Worm (Caenorhabditis elegans) whole organism, midembryonic: Measurements from ENCODE around the gene cyp-33C8.

Experiments
- T22C8.4 ChIP-seq: fragments of 200-800 bp; sonication (Bioruptor generic); IDR thresholded peaks from 2 replicates; pipeline ENCODE4 v1.3.6; 2022; ENCODE audit warnings: missing genetic modification characterization, missing compliant biosample characterization
- cog-1 ChIP-seq: sonication (generic microtip); optimal IDR thresholded peaks from 2 replicates; lab custom pipeline; 2016; ENCODE audit warnings: missing genetic modification characterization, missing compliant biosample characterization
- ref-1 ChIP-seq: fragments of 200-800 bp; sonication (Bioruptor generic); conservative IDR thresholded peaks from 2 replicates; pipeline ENCODE4 v1.3.6; 2022; ENCODE audit warnings: missing genetic modification reagents, missing genetic modification characterization, missing compliant biosample characterization
- ztf-23 ChIP-seq: fragments of 200-800 bp; sonication (Bioruptor generic); IDR thresholded peaks from 2 replicates; pipeline ENCODE4 v1.3.6; 2022; ENCODE audit warnings: missing genetic modification reagents, missing genetic modification characterization, missing compliant biosample characterization

DNA sequence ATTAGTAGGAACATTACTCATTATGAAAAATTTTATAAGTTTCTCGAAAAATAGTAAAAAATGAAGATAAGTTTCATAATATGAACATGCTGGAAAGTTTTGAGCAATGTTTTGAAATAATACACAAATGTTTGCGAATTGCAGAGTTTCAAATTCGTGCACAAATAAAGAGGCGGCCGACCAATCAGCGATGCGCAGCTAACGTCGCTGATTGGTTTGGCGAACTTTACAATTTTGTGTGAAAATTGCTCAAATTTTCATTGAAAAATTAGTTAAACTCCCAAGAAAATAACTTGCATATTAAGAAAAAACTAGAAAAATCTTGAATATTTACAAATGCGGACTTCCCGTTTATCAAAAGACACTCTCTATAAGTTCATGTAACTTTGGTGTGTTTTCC lies 29.3 kb upstream of the cyp-33C8 start:
- no peak for TF ChIP-seq cog-1 (tag; lab: Kevin White, UChicago)
- no peak for TF ChIP-seq T22C8.4 (GFP tag; lab: Robert Waterston, UW)
- no peak for TF ChIP-seq ref-1
- no peak for TF ChIP-seq ztf-23
